Worm (Caenorhabditis elegans) whole organism, L2 larva: ENCODE results near the gene pinn-4.

Experiments used
- F13H6.1 ChIP-seq: sonication (generic microtip); optimal IDR thresholded peaks from 2 replicates; lab custom pipeline; 2016; ENCODE audit warnings: missing genetic modification characterization, missing compliant biosample characterization
- Y55F3AM.14 ChIP-seq: fragments of 200-800 bp; sonication (Bioruptor generic); optimal IDR thresholded peaks from 2 replicates; lab custom pipeline; 2018; ENCODE audit warnings: mild to moderate bottlenecking, missing genetic modification characterization, missing compliant biosample characterization
- ZK546.5 ChIP-seq: sonication (generic microtip); optimal IDR thresholded peaks from 2 replicates; lab custom pipeline; 2017; ENCODE audit warnings: missing biosample characterization, missing genetic modification characterization
- alr-1 ChIP-seq: fragments of 150-350 bp; optimal IDR thresholded peaks from 2 replicates; lab custom pipeline; 2014; ENCODE audit warnings: missing biosample characterization, missing genetic modification characterization
- aly-2 ChIP-seq: fragments of 150-350 bp; optimal IDR thresholded peaks from 2 replicates; lab custom pipeline; 2014; ENCODE audit warnings: missing biosample characterization, missing genetic modification characterization
- ama-1 ChIP-seq: fragments of 150-350 bp; optimal IDR thresholded peaks from 2 replicates; lab custom pipeline; 2018; ENCODE audit warnings: inconsistent platforms
- blmp-1 ChIP-seq: sonication (generic microtip); optimal IDR thresholded peaks from 2 replicates; lab custom pipeline; 2017; ENCODE audit warnings: missing genetic modification characterization, mild to moderate bottlenecking, missing compliant biosample characterization, antibody characterized with exemption, moderate library complexity; ENCODE audit not compliant: insufficient read depth
- ceh-82 ChIP-seq: fragments of 150-350 bp; optimal IDR thresholded peaks from 2 replicates; lab custom pipeline; 2014; ENCODE audit warnings: missing biosample characterization, missing genetic modification characterization
- crh-2 ChIP-seq: sonication (generic microtip); optimal IDR thresholded peaks from 2 replicates; lab custom pipeline; 2017; ENCODE audit warnings: missing biosample characterization, missing genetic modification characterization
- fos-1 ChIP-seq: fragments of 150-350 bp; optimal IDR thresholded peaks from 2 replicates; lab custom pipeline; 2014; ENCODE audit warnings: missing biosample characterization, missing genetic modification characterization
- gmeb-1 ChIP-seq: fragments of 150-350 bp; optimal IDR thresholded peaks from 2 replicates; lab custom pipeline; 2014; ENCODE audit warnings: missing biosample characterization, missing genetic modification characterization
- lin-11 ChIP-seq: fragments of 150-350 bp; sonication (generic microtip); optimal IDR thresholded peaks from 2 replicates; lab custom pipeline; 2014; ENCODE audit warnings: missing biosample characterization, missing genetic modification characterization, inconsistent platforms, mixed read lengths
- lin-13 ChIP-seq: fragments of 150-350 bp; optimal IDR thresholded peaks from 2 replicates; lab custom pipeline; 2014; ENCODE audit warnings: missing biosample characterization, missing genetic modification reagents, missing genetic modification characterization
- lin-39 ChIP-seq: fragments of 150-350 bp; optimal IDR thresholded peaks from 2 replicates; lab custom pipeline; 2014; ENCODE audit warnings: missing biosample characterization, missing genetic modification reagents, missing genetic modification characterization
- lsy-2 ChIP-seq, 2 experiments: fragments of 150-350 bp in 1 of 2; sonication (generic microtip) in 1 of 2; optimal IDR thresholded peaks; 2 replicates each; lab custom pipeline; 2014 to 2017; ENCODE audit warnings: missing biosample characterization in 2 of 2, missing genetic modification characterization in 2 of 2
- mab-5 ChIP-seq: fragments of 150-350 bp; optimal IDR thresholded peaks from 2 replicates; lab custom pipeline; 2014; ENCODE audit warnings: missing biosample characterization, missing genetic modification characterization
- mdl-1 ChIP-seq, 2 experiments: fragments of 150-350 bp in 1 of 2; sonication (generic microtip) in 1 of 2; optimal IDR thresholded peaks; 2 replicates each; lab custom pipeline; 2017; ENCODE audit warnings: missing biosample characterization in 2 of 2, missing genetic modification characterization in 2 of 2
- nhr-12 ChIP-seq: fragments of 150-350 bp; optimal IDR thresholded peaks from 2 replicates; lab custom pipeline; 2014; ENCODE audit warnings: missing biosample characterization, missing genetic modification characterization
- nhr-129 ChIP-seq: fragments of 150-350 bp; optimal IDR thresholded peaks from 2 replicates; lab custom pipeline; 2014; ENCODE audit warnings: missing biosample characterization, missing genetic modification characterization
- nhr-21 ChIP-seq: fragments of 150-350 bp; optimal IDR thresholded peaks from 2 replicates; lab custom pipeline; 2014; ENCODE audit warnings: missing biosample characterization, missing genetic modification characterization
- nhr-237 ChIP-seq: fragments of 150-350 bp; optimal IDR thresholded peaks from 2 replicates; lab custom pipeline; 2014; ENCODE audit warnings: missing biosample characterization, missing genetic modification characterization
- nhr-25 ChIP-seq: fragments of 150-350 bp; sonication (generic microtip); optimal IDR thresholded peaks from 3 replicates; lab custom pipeline; 2014; ENCODE audit warnings: missing biosample characterization, missing genetic modification characterization
- nhr-6 ChIP-seq: fragments of 150-350 bp; optimal IDR thresholded peaks from 2 replicates; lab custom pipeline; 2014; ENCODE audit warnings: missing biosample characterization, missing genetic modification characterization
- nhr-77 ChIP-seq: fragments of 150-350 bp; optimal IDR thresholded peaks from 2 replicates; lab custom pipeline; 2014; ENCODE audit warnings: missing biosample characterization, missing genetic modification characterization
- peb-1 ChIP-seq: fragments of 150-350 bp; optimal IDR thresholded peaks from 2 replicates; lab custom pipeline; 2014; ENCODE audit warnings: missing biosample characterization, missing genetic modification characterization
- sem-4 ChIP-seq: fragments of 150-350 bp; optimal IDR thresholded peaks from 2 replicates; lab custom pipeline; 2014; ENCODE audit warnings: missing biosample characterization, missing genetic modification reagents, missing genetic modification characterization
- skn-1 ChIP-seq: sonication (generic microtip); optimal IDR thresholded peaks from 2 replicates; lab custom pipeline; 2017; ENCODE audit warnings: missing biosample characterization, missing genetic modification characterization
- sma-3 ChIP-seq: sonication (generic microtip); optimal IDR thresholded peaks from 2 replicates; lab custom pipeline; 2016; ENCODE audit warnings: missing genetic modification reagents, missing genetic modification characterization, missing compliant biosample characterization
- unc-39 ChIP-seq: fragments of 150-350 bp; optimal IDR thresholded peaks from 2 replicates; lab custom pipeline; 2014; ENCODE audit warnings: missing biosample characterization, missing genetic modification characterization
- unc-62 ChIP-seq: fragments of 150-350 bp; optimal IDR thresholded peaks from 2 replicates; lab custom pipeline; 2014; ENCODE audit warnings: missing biosample characterization, missing genetic modification reagents, missing genetic modification characterization
- zag-1 ChIP-seq: fragments of 150-350 bp; optimal IDR thresholded peaks from 2 replicates; lab custom pipeline; 2014; ENCODE audit warnings: missing biosample characterization, missing genetic modification characterization
- ztf-1 ChIP-seq: fragments of 200-800 bp; sonication (Bioruptor generic); conservative IDR thresholded peaks from 2 replicates; pipeline ENCODE4 v1.3.6; 2022; ENCODE audit warnings: missing genetic modification characterization, missing compliant biosample characterization
- ztf-11 ChIP-seq: sonication (generic microtip); optimal IDR thresholded peaks from 2 replicates; lab custom pipeline; 2017; ENCODE audit warnings: missing biosample characterization, missing genetic modification characterization
- ztf-4 ChIP-seq: fragments of 150-350 bp; optimal IDR thresholded peaks from 2 replicates; lab custom pipeline; 2014; ENCODE audit warnings: missing biosample characterization, missing genetic modification characterization

pinn-4 gene

ce11 chrII:13424242-13424641 is 21.5 kb downstream of the pinn-4 start, which contains the start of gene Y48E1C.2:
TSS of gene Y48E1C.2 (plus strand) at chrII:13424542.
- TF ChIP-seq lsy-2 (tag; optimal IDR thresholded peaks at IDR 0.05; lab: Kevin White, UChicago), result no peak
- no peak for TF ChIP-seq aly-2 (tag; lab: Kevin White, UChicago)
- TF ChIP-seq ama-1 (lab: Kevin White, UChicago), result no peak
- TF ChIP-seq mab-5 (tag; lab: Kevin White, UChicago), result no peak
- no peak for TF ChIP-seq ztf-1 (GFP tag; lab: Robert Waterston, UW)
- no peak for TF ChIP-seq nhr-6
- TF ChIP-seq, all 48 proteins: peak for 0

ce11 chrII:13436725-13437124 is 33.9 kb downstream of the pinn-4 start, which contains the start of gene Y48E1C.4:
TSS of gene Y48E1C.4 (minus strand) at chrII:13436825.
- TF ChIP-seq ztf-1 (GFP tag; lab: Robert Waterston, UW), result no peak
- no peak for TF ChIP-seq F13H6.1
- no peak for TF ChIP-seq ztf-4 (tag; lab: Kevin White, UChicago)
- TF ChIP-seq crh-2 (tag; lab: Kevin White, UChicago), result no peak
- no peak for TF ChIP-seq unc-62
- no peak for TF ChIP-seq lin-13 (GFP tag; lab: Kevin White, UChicago)

- TF ChIP-seq ceh-82 (tag; lab: Kevin White, UChicago) (no peak), nhr-77 (no peak), unc-39 (tag; lab: Kevin White, UChicago) (no peak), fos-1 (tag; lab: Kevin White, UChicago) (no peak), ztf-4 (tag; lab: Kevin White, UChicago) (no peak), gmeb-1 (tag; lab: Kevin White, UChicago) (no peak), unc-62 (no peak), lin-39 (tag; lab: Kevin White, UChicago) (no peak), ZK546.5 (no peak), zag-1 (tag; lab: Kevin White, UChicago) (no peak), sma-3 (GFP tag; lab: Kevin White, UChicago) (no peak), aly-2 (tag; lab: Kevin White, UChicago) (no peak), nhr-129 (tag; lab: Kevin White, UChicago) (no peak), F13H6.1 (no peak), Y55F3AM.14 (GFP tag; lab: Kevin White, UChicago) (no peak), mdl-1 (tag; optimal IDR thresholded peaks at IDR 0.05; lab: Kevin White, UChicago) (no peak)
Observed at ce11 chrII:13444307-13444706, 41.5 kb downstream of the pinn-4 start.

ce11 chrII:13446597-13446996 is 43.8 kb downstream of the pinn-4 start:
- no peak for TF ChIP-seq Y55F3AM.14 (GFP tag; lab: Kevin White, UChicago)
- TF ChIP-seq nhr-237, result no peak
- no peak for TF ChIP-seq skn-1 (tag; lab: Kevin White, UChicago)
- TF ChIP-seq lin-39 (tag; lab: Kevin White, UChicago), result no peak
- TF ChIP-seq blmp-1 (tag; lab: Kevin White, UChicago), result no peak
- no peak for TF ChIP-seq nhr-25 (tag; lab: Kevin White, UChicago)
- no peak for TF ChIP-seq peb-1
- no peak for TF ChIP-seq sem-4
- no peak for TF ChIP-seq mab-5 (tag; lab: Kevin White, UChicago)
- no peak for TF ChIP-seq ztf-4 (tag; lab: Kevin White, UChicago)
- TF ChIP-seq nhr-21 (tag; lab: Kevin White, UChicago), result no peak
- no peak for TF ChIP-seq ceh-82 (tag; lab: Kevin White, UChicago)
- no peak for TF ChIP-seq alr-1 (tag; lab: Kevin White, UChicago)
- no peak for TF ChIP-seq F13H6.1
- no peak for TF ChIP-seq ztf-11 (tag; lab: Kevin White, UChicago)
- no peak for TF ChIP-seq lin-11 (tag; lab: Kevin White, UChicago)
- no peak for TF ChIP-seq nhr-12 (tag; lab: Kevin White, UChicago)

ce11 chrII:13447166-13447643 is 44.4 kb downstream of the pinn-4 start, which contains the start of gene tbc-14:
TSS of gene tbc-14 (minus strand) at chrII:13447593.
- no peak for TF ChIP-seq skn-1 (tag; lab: Kevin White, UChicago)
- TF ChIP-seq ZK546.5, result no peak
